Worm (Caenorhabditis elegans): ENCODE data around the gene K01A11.1.

K01A11.1 gene

ce11 chrIII:3428574-3428973 is 2.7 kb downstream of the K01A11.1 start:
- TF ChIP-seq blmp-1 (tag; optimal IDR thresholded peaks at IDR 0.05) (no peak), bed-3 (GFP tag; optimal IDR thresholded peaks at IDR 0.05) (no peak), nhr-237 (tag; optimal IDR thresholded peaks at IDR 0.05) (no peak), ceh-39 (tag; optimal IDR thresholded peaks at IDR 0.05) (no peak), elt-1 (tag; optimal IDR thresholded peaks at IDR 0.05; ENCODE audit: borderline replicate concordance, insufficient read depth) (no peak), sptf-1 (tag; optimal IDR thresholded peaks at IDR 0.05) (no peak), ztf-11 (tag; optimal IDR thresholded peaks at IDR 0.05) (no peak), tbx-8 (GFP tag; optimal IDR thresholded peaks at IDR 0.05) (no peak), flh-1 (GFP tag; optimal IDR thresholded peaks at IDR 0.05) (no peak), pha-4 (tag; optimal IDR thresholded peaks at IDR 0.05) (no peak), unc-62 (GFP tag; optimal IDR thresholded peaks at IDR 0.05) (no peak), lin-13 (tag; optimal IDR thresholded peaks at IDR 0.05) (no peak), mab-5 (tag; optimal IDR thresholded peaks at IDR 0.05) (no peak), drap-1 (GFP tag; optimal IDR thresholded peaks at IDR 0.05) (no peak), lin-32 (GFP tag; optimal IDR thresholded peaks at IDR 0.05) (no peak), elt-3 (tag; optimal IDR thresholded peaks at IDR 0.05) (no peak)

DNA sequence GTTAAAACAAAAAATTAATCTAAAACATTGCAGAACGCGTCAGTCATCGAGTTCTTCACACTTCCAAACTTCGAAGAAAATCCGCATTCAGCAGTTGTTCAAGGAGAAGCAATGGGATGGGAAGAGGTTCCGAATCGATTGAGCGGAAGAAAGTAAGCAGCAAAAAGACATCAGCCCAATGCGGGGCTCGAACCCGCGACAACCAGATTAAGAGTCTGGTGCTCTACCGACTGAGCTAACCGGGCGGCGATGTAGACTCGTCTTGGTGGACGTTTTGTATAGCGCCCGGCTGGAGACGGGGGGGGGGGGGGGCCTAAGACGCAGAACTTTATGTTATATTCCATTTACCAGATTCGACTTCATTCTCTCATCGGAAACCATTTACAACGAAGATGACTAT is 4.5 kb downstream of the K01A11.1 start:
- TF ChIP-seq bed-3 (GFP tag; optimal IDR thresholded peaks at IDR 0.05): no peak
- TF ChIP-seq tbx-8 (GFP tag; optimal IDR thresholded peaks at IDR 0.05): peak; percentile 7
- no peak for TF ChIP-seq elt-1 (tag; optimal IDR thresholded peaks at IDR 0.05; ENCODE audit: borderline replicate concordance, insufficient read depth)

- TF ChIP-seq lin-32 (GFP tag; optimal IDR thresholded peaks at IDR 0.05) (no peak), mep-1 (tag; optimal IDR thresholded peaks at IDR 0.05) (no peak), mls-2 (tag; optimal IDR thresholded peaks at IDR 0.05) (no peak), ham-2 (GFP tag; optimal IDR thresholded peaks at IDR 0.05) (no peak), mab-5 (tag; optimal IDR thresholded peaks at IDR 0.05) (no peak), snpc-4 (tag; optimal IDR thresholded peaks at IDR 0.05) (no peak), pha-4 (tag; optimal IDR thresholded peaks at IDR 0.05) (no peak), elt-3 (tag; optimal IDR thresholded peaks at IDR 0.05) (no peak), M03D4.4 (tag; optimal IDR thresholded peaks at IDR 0.05) (no peak), nhr-28 (tag; optimal IDR thresholded peaks at IDR 0.05) (no peak), bed-3 (GFP tag; optimal IDR thresholded peaks at IDR 0.05) (no peak), lsy-2 (tag; optimal IDR thresholded peaks at IDR 0.05) (no peak), sptf-1 (tag; optimal IDR thresholded peaks at IDR 0.05) (no peak), nhr-12 (tag; optimal IDR thresholded peaks at IDR 0.05) (no peak)
These were observed 5.8 kb downstream of the K01A11.1 start, which contains the start of gene metl-18 for ce11 chrIII:3425438-3425837. TSS of gene metl-18 (plus strand) at chrIII:3425738.

DNA sequence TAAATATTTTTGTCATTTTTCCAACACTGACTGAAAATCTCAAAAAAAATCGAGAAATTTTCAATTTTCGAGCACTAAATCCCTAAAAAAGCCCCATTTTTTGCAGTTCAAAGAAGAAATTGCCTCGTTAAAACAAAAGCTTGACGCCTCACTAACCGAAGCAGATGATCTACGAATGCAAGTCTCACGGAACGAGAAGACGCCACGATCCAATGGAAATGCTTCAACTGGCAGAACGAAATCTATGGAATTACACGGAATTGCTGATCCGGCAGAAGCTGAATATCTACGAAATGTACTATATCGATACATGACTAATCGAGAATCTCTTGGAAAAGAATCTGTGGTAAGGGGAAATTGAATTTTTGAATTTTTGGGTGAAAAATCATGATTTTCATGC is 7.4 kb downstream of the K01A11.1 start:
- TF ChIP-seq pha-4 (tag; optimal IDR thresholded peaks at IDR 0.05) (no peak), sptf-1 (tag; optimal IDR thresholded peaks at IDR 0.05) (peak; percentile 16)

DNA sequence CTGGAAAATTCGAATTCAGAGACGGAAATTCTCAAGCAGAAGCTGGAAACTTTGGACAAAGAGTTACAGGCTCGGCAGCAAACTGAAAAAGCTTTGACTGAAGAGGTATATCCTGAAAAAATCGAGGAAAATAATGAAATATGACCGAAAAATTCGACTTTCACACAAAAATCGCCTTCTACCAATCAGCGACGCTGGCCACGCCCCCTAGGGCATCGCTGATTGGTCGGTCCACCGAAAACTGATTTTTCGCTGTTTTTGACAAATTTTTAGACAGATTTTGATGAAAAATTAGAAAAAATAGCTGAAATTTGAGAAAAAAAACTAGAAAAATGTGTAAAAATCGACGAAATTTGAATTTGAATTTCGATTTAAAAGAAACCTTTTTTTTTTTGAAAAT is 12.4 kb downstream of the K01A11.1 start:
- TF ChIP-seq ceh-83 (GFP tag; optimal IDR thresholded peaks at IDR 0.05): no peak

DNA sequence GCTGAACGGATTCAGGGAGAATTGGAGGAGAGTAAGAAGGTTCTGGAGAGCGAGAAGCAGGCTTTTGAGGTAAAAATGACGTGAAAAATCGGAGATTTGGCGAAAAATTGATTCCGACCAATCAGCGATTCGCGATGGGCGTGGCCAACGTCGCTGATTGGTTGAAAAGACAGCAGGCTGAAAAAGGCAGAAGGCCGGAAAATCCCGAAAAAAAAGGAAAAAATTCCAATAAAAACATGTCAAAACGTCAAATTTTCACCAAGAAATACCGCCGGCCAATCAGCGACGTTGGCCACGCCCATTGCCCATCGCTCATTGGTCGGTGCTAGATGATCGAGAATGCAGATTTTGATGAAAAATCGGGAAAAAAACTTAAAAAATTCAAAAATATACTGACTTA is 13.8 kb downstream of the K01A11.1 start:
- TF ChIP-seq lin-32 (GFP tag; optimal IDR thresholded peaks at IDR 0.05): no peak
- no peak for TF ChIP-seq lsy-2 (tag; optimal IDR thresholded peaks at IDR 0.05)
- TF ChIP-seq elt-3 (tag; optimal IDR thresholded peaks at IDR 0.05): no peak
- TF ChIP-seq blmp-1 (tag; optimal IDR thresholded peaks at IDR 0.05): no peak
- no peak for TF ChIP-seq bed-3 (GFP tag; optimal IDR thresholded peaks at IDR 0.05)
- TF ChIP-seq M03D4.4 (tag; optimal IDR thresholded peaks at IDR 0.05): no peak
- no peak for TF ChIP-seq unc-39 (tag; optimal IDR thresholded peaks at IDR 0.05)
- no peak for TF ChIP-seq ceh-39 (tag; optimal IDR thresholded peaks at IDR 0.05)
- no peak for TF ChIP-seq nhr-28 (tag; optimal IDR thresholded peaks at IDR 0.05)
- TF ChIP-seq lin-13 (tag; optimal IDR thresholded peaks at IDR 0.05): no peak
- TF ChIP-seq zip-8 (tag; optimal IDR thresholded peaks at IDR 0.05): no peak
- TF ChIP-seq mls-2 (tag; optimal IDR thresholded peaks at IDR 0.05): no peak
- no peak for TF ChIP-seq sem-2 (GFP tag; optimal IDR thresholded peaks at IDR 0.05)
- no peak for TF ChIP-seq ztf-11 (tag; optimal IDR thresholded peaks at IDR 0.05)
- TF ChIP-seq mab-5 (tag; optimal IDR thresholded peaks at IDR 0.05): no peak
- TF ChIP-seq cnd-1 (tag; optimal IDR thresholded peaks at IDR 0.05): no peak
